Worm (Caenorhabditis elegans): Measurements from ENCODE around the gene zmp-1.
A peak's percentile ranks its signal among the peaks of the same experiment; 100 is the strongest.

zmp-1 gene

ce11 chrIII:5914717-5915116, 18.0 kb downstream of the zmp-1 start (continued):
- TF ChIP-seq B0035.1 (tag; optimal IDR thresholded peaks at IDR 0.05), result no peak
- peak; percentile 77 to 79 for TF ChIP-seq let-607 (tag; optimal IDR thresholded peaks at IDR 0.05)
- TF ChIP-seq rec-8 (tag; optimal IDR thresholded peaks at IDR 0.05), result no peak
- TF ChIP-seq nhr-80 (tag; optimal IDR thresholded peaks at IDR 0.05), result peak; percentile 67
- TF ChIP-seq lin-40 (tag; optimal IDR thresholded peaks at IDR 0.05), result no peak
- peak; percentile 26; the same call in 1 of the 2 replicates for TF ChIP-seq hmg-1.2 (GFP tag; IDR thresholded peaks at IDR 0.05)
- no peak for TF ChIP-seq ceh-79 (tag; optimal IDR thresholded peaks at IDR 0.05)
- TF ChIP-seq egl-18 (GFP tag; IDR thresholded peaks at IDR 0.05), result no peak
- TF ChIP-seq ceh-40 (GFP tag; IDR thresholded peaks at IDR 0.05), result no peak
- no peak for TF ChIP-seq let-526 (GFP tag; IDR thresholded peaks at IDR 0.05)
- TF ChIP-seq rpc-1 (optimal IDR thresholded peaks at IDR 0.05), result no peak
- TF ChIP-seq rpc-1 (tag; optimal IDR thresholded peaks at IDR 0.05), result no peak
- TF ChIP-seq snpc-3.4 (tag; optimal IDR thresholded peaks at IDR 0.05), result peak; percentile 35
- no peak for TF ChIP-seq T07F8.4 (tag; optimal IDR thresholded peaks at IDR 0.05)
- TF ChIP-seq gei-17 (GFP tag; optimal IDR thresholded peaks at IDR 0.05), result no peak
- TF ChIP-seq snpc-4 (GFP tag; optimal IDR thresholded peaks at IDR 0.05), result no peak
- TF ChIP-seq snpc-4 (tag; optimal IDR thresholded peaks at IDR 0.05), result peak in 3 of 4 experiments; percentile 13 to 42 (median 35)
- TF ChIP-seq madf-6 (GFP tag; IDR thresholded peaks at IDR 0.05), result peak; percentile 23; the same call in 1 of the 2 replicates
- TF ChIP-seq ZK185.1 (tag; optimal IDR thresholded peaks at IDR 0.05; ENCODE audit: poor library complexity, severe bottlenecking), result no peak
- TF ChIP-seq nfyb-1 (GFP tag; IDR thresholded peaks at IDR 0.05), result peak; percentile 54; the same call in 1 of the 2 replicates
- peak; percentile 3 for TF ChIP-seq F52B5.7 (tag; optimal IDR thresholded peaks at IDR 0.05)
- TF ChIP-seq nhr-120 (GFP tag; IDR thresholded peaks at IDR 0.05), result no peak
- no peak for TF ChIP-seq F10E7.11 (tag; optimal IDR thresholded peaks at IDR 0.05)
- no peak for TF ChIP-seq unc-62 (GFP tag; optimal IDR thresholded peaks at IDR 0.05)
- no peak for TF ChIP-seq F23B12.7 (tag; optimal IDR thresholded peaks at IDR 0.05; ENCODE audit: insufficient read depth)
- TF ChIP-seq F37B4.10 (GFP tag; IDR thresholded peaks at IDR 0.05), result no peak
- TF ChIP-seq fkh-3 (tag; optimal IDR thresholded peaks at IDR 0.05), result no peak
- no peak for TF ChIP-seq repo-1 (tag; optimal IDR thresholded peaks at IDR 0.05)

DNA sequence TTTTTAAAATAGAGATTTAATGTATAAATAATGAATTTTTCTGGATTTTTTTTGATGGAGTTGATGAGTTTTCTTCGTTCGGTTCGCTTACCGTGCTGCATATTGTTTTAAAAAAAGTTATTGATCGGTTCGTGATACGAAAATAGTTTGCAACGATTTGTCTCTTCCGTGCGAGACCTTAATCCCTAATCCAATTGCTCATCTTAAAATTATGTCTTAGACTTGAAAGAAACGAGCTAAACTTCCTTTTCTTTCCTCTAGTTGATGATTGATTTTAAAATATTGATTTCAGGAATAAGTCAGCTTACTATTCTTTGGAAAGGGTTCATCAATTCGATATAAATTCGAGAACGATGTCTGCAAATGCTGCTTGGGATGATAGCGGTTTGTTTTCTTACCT, 24.3 kb downstream of the zmp-1 start, which contains the start of gene C28H8.3:
C28H8.3 (plus strand) TSS at position 293 of the 400 bp plus-strand sequence.
- TF ChIP-seq nfyb-1 (GFP tag; IDR thresholded peaks at IDR 0.05) (peak; percentile 40; the same call in 1 of the 2 replicates), madf-6 (GFP tag; IDR thresholded peaks at IDR 0.05) (no peak), hsf-1 (GFP tag; IDR thresholded peaks at IDR 0.05) (peak; percentile 53), hmg-1.2 (GFP tag; IDR thresholded peaks at IDR 0.05) (peak; percentile 19; the same call in 1 of the 2 replicates)

ce11 chrIII:5906749-5907148, 26.0 kb downstream of the zmp-1 start, which contains the start of gene erd-2.2:
Gene erd-2.2, plus strand, starts transcription at chrIII:5907049.
- TF ChIP-seq T26A5.8 (tag; optimal IDR thresholded peaks at IDR 0.05), result no peak
- no peak for TF ChIP-seq lin-54 (GFP tag; optimal IDR thresholded peaks at IDR 0.05)
- TF ChIP-seq sdz-38 (tag; optimal IDR thresholded peaks at IDR 0.05), result no peak
- TF ChIP-seq ztf-3 (GFP tag; optimal IDR thresholded peaks at IDR 0.05), result no peak

DNA sequence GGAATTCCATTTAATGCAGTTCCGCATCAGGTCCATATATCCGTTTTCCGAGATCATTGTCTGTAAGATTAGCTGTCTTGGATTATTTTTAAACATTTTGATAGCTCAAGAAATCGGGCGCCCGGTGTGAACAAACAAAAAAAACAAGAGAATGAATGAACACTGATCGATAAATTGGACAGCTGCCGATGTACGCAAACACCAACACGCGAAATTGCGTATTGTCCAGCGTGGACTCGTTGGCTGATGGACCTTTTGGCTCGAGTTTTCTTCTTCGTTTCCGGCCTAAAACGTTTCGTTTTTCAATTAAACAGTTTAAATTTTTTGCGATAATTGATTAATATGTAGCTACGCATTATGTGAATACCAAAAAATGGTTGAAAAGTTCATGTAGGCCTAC, 26.7 kb downstream of the zmp-1 start, which contains the start of gene dpff-1:
dpff-1 (minus strand) TSS at position 288 of the 400 bp plus-strand sequence.
- TF ChIP-seq hmg-1.2 (GFP tag; IDR thresholded peaks at IDR 0.05), result peak; percentile 19; the same call in 1 of the 2 replicates
- TF ChIP-seq F33H1.4 (GFP tag; IDR thresholded peaks at IDR 0.05), result peak; percentile 19; the same call in 1 of the 2 replicates
- TF ChIP-seq nfyb-1 (GFP tag; IDR thresholded peaks at IDR 0.05), result 0 out of 2 replicates have a peak, but pooled peaks have one; percentile 27
- TF ChIP-seq lsl-1 (GFP tag; optimal IDR thresholded peaks at IDR 0.05), result no peak

All from whole organism, young adult.